Fruit fly (Drosophila melanogaster) whole organism, embryonic: ENCODE measurements around the gene Hasp.

Experiments
- BEAF-32 ChIP-seq: fragments of 200-800 bp; sonication (Bioruptor generic); optimal IDR thresholded peaks from 3 replicates; lab custom pipeline; 2017; ENCODE audit warnings: missing biosample characterization, missing genetic modification characterization, mild to moderate bottlenecking, moderate library complexity, missing genetic modification reagents
- BtbVII ChIP-seq: fragments of 200-800 bp; sonication (Bioruptor generic); optimal IDR thresholded peaks from 3 replicates; lab custom pipeline; 2017; ENCODE audit warnings: missing biosample characterization, mild to moderate bottlenecking, missing genetic modification characterization
- CG12155 ChIP-seq: fragments of 200-800 bp; sonication (Bioruptor generic); optimal IDR thresholded peaks from 3 replicates; lab custom pipeline; 2016; ENCODE audit warnings: missing biosample characterization, missing genetic modification characterization
- CG12769 ChIP-seq: fragments of 200-800 bp; sonication (Bioruptor generic); optimal IDR thresholded peaks from 2 replicates; lab custom pipeline; 2019; ENCODE audit warnings: missing biosample characterization, mild to moderate bottlenecking, missing genetic modification characterization, moderate library complexity
- CG15479 ChIP-seq: fragments of 200-800 bp; sonication (Bioruptor generic); optimal IDR thresholded peaks from 3 replicates; lab custom pipeline; 2019; ENCODE audit warnings: missing biosample characterization, mild to moderate bottlenecking, missing genetic modification characterization, moderate library complexity
- CG15601 ChIP-seq: fragments of 200-800 bp; sonication (Bioruptor generic); optimal IDR thresholded peaks from 3 replicates; lab custom pipeline; 2019; ENCODE audit warnings: missing biosample characterization, mild to moderate bottlenecking, missing genetic modification characterization, moderate library complexity
- CG1602 ChIP-seq: fragments of 200-800 bp; sonication (Bioruptor generic); optimal IDR thresholded peaks from 3 replicates; lab custom pipeline; 2016; ENCODE audit warnings: missing biosample characterization, missing genetic modification characterization
- CG17328 ChIP-seq: fragments of 200-800 bp; sonication (Bioruptor generic); IDR thresholded peaks from 2 replicates; pipeline ENCODE4 v1.3.6; 2022; ENCODE audit warnings: missing biosample characterization, missing genetic modification characterization
- CG17568 ChIP-seq: fragments of 200-800 bp; sonication (Bioruptor generic); optimal IDR thresholded peaks from 2 replicates; lab custom pipeline; 2018; ENCODE audit warnings: missing biosample characterization, mild to moderate bottlenecking, missing genetic modification characterization, moderate library complexity
- CG2116 ChIP-seq: fragments of 200-800 bp; sonication (Bioruptor generic); optimal IDR thresholded peaks from 3 replicates; lab custom pipeline; 2018; ENCODE audit warnings: missing biosample characterization, mild to moderate bottlenecking, missing genetic modification characterization
- CG30020 ChIP-seq: fragments of 200-800 bp; optimal IDR thresholded peaks from 2 replicates; lab custom pipeline; 2019; ENCODE audit warnings: missing biosample characterization, mild to moderate bottlenecking, missing genetic modification characterization, moderate library complexity
- CG32767 ChIP-seq: fragments of 200-800 bp; sonication (Bioruptor generic); IDR thresholded peaks from 2 replicates; pipeline ENCODE4 v1.3.6; 2022; ENCODE audit warnings: missing biosample characterization, missing genetic modification characterization
- CG3281 ChIP-seq: fragments of 200-800 bp; sonication (Bioruptor generic); optimal IDR thresholded peaks from 3 replicates; lab custom pipeline; 2017; ENCODE audit warnings: missing biosample characterization, mild to moderate bottlenecking, missing genetic modification characterization
- CG33557 ChIP-seq: fragments of 200-800 bp; sonication (Bioruptor generic); optimal IDR thresholded peaks from 2 replicates; lab custom pipeline; 2019; ENCODE audit warnings: missing biosample characterization, mild to moderate bottlenecking, missing genetic modification characterization, moderate library complexity
- CG7963 ChIP-seq: fragments of 200-800 bp; sonication (Bioruptor generic); IDR thresholded peaks from 3 replicates; pipeline ENCODE4 v1.3.6; 2022; ENCODE audit warnings: missing biosample characterization, missing genetic modification characterization; ENCODE audit not compliant: partially characterized antibody
- CG8089 ChIP-seq: fragments of 200-800 bp; sonication (Bioruptor generic); optimal IDR thresholded peaks from 3 replicates; lab custom pipeline; 2016; ENCODE audit warnings: missing biosample characterization, missing genetic modification characterization
- Drgx ChIP-seq: fragments of 200-800 bp; sonication (Bioruptor generic); IDR thresholded peaks from 2 replicates; pipeline ENCODE4 v1.3.6; 2022; ENCODE audit warnings: missing biosample characterization, missing genetic modification characterization
- Eip74EF ChIP-seq, 2 experiments: fragments of 200-800 bp in 1 of 2; fragments of >200 bp in 1 of 2; sonication (Bioruptor generic) in 1 of 2; optimal IDR thresholded peaks; 2 replicates each; lab custom pipeline; 2017 to 2019; ENCODE audit warnings: missing biosample characterization in 2 of 2, missing genetic modification characterization in 2 of 2, mild to moderate bottlenecking in 1 of 2, moderate library complexity in 1 of 2
- Fer2 ChIP-seq: fragments of 200-800 bp; sonication (Bioruptor generic); optimal IDR thresholded peaks from 2 replicates; lab custom pipeline; 2018; ENCODE audit warnings: missing biosample characterization, mild to moderate bottlenecking, missing genetic modification characterization, moderate library complexity
- NC2β ChIP-seq: fragments of 200-800 bp; sonication (Bioruptor generic); optimal IDR thresholded peaks from 2 replicates; lab custom pipeline; 2016; ENCODE audit warnings: missing biosample characterization, missing genetic modification characterization
- Ptx1 ChIP-seq: fragments of 200-800 bp; sonication (Bioruptor generic); IDR thresholded peaks from 2 replicates; pipeline ENCODE4 v1.3.6; 2022; ENCODE audit warnings: missing biosample characterization, missing genetic modification characterization
- Sin3A ChIP-seq: fragments of >200 bp; optimal IDR thresholded peaks from 2 replicates; lab custom pipeline; 2018
- Sox100B ChIP-seq: fragments of 200-800 bp; sonication (Bioruptor generic); optimal IDR thresholded peaks from 3 replicates; lab custom pipeline; 2018; ENCODE audit warnings: missing biosample characterization, mild to moderate bottlenecking, missing genetic modification characterization
- Sry-β ChIP-seq: fragments of 200-800 bp; sonication (Bioruptor generic); optimal IDR thresholded peaks from 2 replicates; lab custom pipeline; 2018; ENCODE audit warnings: missing biosample characterization, mild to moderate bottlenecking, missing genetic modification characterization, moderate library complexity
- ase ChIP-seq: fragments of 200-800 bp; sonication (Bioruptor generic); IDR thresholded peaks from 3 replicates; pipeline ENCODE4 v1.3.6; 2022; ENCODE audit warnings: missing biosample characterization, missing genetic modification characterization
- br ChIP-seq: fragments of >200 bp; optimal IDR thresholded peaks from 2 replicates; lab custom pipeline; 2017
- bsh ChIP-seq, 2 experiments: fragments of 200-800 bp; sonication (Bioruptor generic); optimal IDR thresholded peaks; 2 replicates each; lab custom pipeline; 2017 to 2018; ENCODE audit warnings: mild to moderate bottlenecking in 2 of 2, missing biosample characterization in 2 of 2, missing genetic modification characterization in 2 of 2, moderate library complexity in 1 of 2
- ci ChIP-seq: fragments of 200-800 bp; sonication (Bioruptor generic); IDR thresholded peaks from 3 replicates; pipeline ENCODE4 v1.3.6; 2022; ENCODE audit warnings: missing biosample characterization, missing genetic modification characterization
- fd102C ChIP-seq: fragments of 200-800 bp; sonication (Bioruptor generic); optimal IDR thresholded peaks from 2 replicates; lab custom pipeline; 2018; ENCODE audit warnings: missing biosample characterization, mild to moderate bottlenecking, missing genetic modification characterization, moderate library complexity
- grn ChIP-seq: fragments of 200-800 bp; sonication (Bioruptor generic); optimal IDR thresholded peaks from 3 replicates; lab custom pipeline; 2017; ENCODE audit warnings: missing biosample characterization, missing genetic modification characterization
- gsb-n ChIP-seq: fragments of 200-800 bp; sonication (Bioruptor generic); optimal IDR thresholded peaks from 3 replicates; lab custom pipeline; 2018; ENCODE audit warnings: missing biosample characterization, mild to moderate bottlenecking, missing genetic modification characterization
- klu ChIP-seq: fragments of 200-800 bp; sonication (Bioruptor generic); IDR thresholded peaks from 2 replicates; pipeline ENCODE4 v1.3.6; 2022; ENCODE audit warnings: missing biosample characterization, missing genetic modification characterization
- knrl ChIP-seq: fragments of 200-800 bp; sonication (Bioruptor generic); IDR thresholded peaks from 3 replicates; pipeline ENCODE4 v1.3.6; 2022; ENCODE audit warnings: missing biosample characterization, missing genetic modification characterization; ENCODE audit not compliant: partially characterized antibody
- maf-S ChIP-seq: fragments of 200-800 bp; sonication (Bioruptor generic); optimal IDR thresholded peaks from 2 replicates; lab custom pipeline; 2016; ENCODE audit warnings: missing biosample characterization, missing genetic modification characterization
- nerfin-2 ChIP-seq: fragments of 200-800 bp; sonication (Bioruptor generic); IDR thresholded peaks from 2 replicates; pipeline ENCODE4 v1.3.6; 2022; ENCODE audit warnings: missing biosample characterization, missing genetic modification characterization; ENCODE audit not compliant: partially characterized antibody
- nmo ChIP-seq: fragments of 200-800 bp; sonication (Bioruptor generic); optimal IDR thresholded peaks from 2 replicates; lab custom pipeline; 2018; ENCODE audit warnings: missing biosample characterization, mild to moderate bottlenecking, missing genetic modification characterization, moderate library complexity
- odd ChIP-seq: fragments of 200-800 bp; sonication (Bioruptor generic); optimal IDR thresholded peaks from 2 replicates; lab custom pipeline; 2017; ENCODE audit warnings: missing biosample characterization, mild to moderate bottlenecking, missing genetic modification characterization
- p53 ChIP-seq: fragments of 200-800 bp; sonication (Bioruptor generic); optimal IDR thresholded peaks from 2 replicates; lab custom pipeline; 2016; ENCODE audit warnings: missing biosample characterization, missing genetic modification characterization
- sc ChIP-seq, 3 experiments: fragments of >200 bp in 2 of 3; fragments of 200-800 bp in 1 of 3; sonication (Bioruptor generic) in 1 of 3; optimal IDR thresholded peaks; 2 replicates in 2 of 3; 3 replicates in 1 of 3; lab custom pipeline; 2017; ENCODE audit warnings: mild to moderate bottlenecking in 1 of 3, missing biosample characterization in 1 of 3, missing genetic modification characterization in 1 of 3, missing genetic modification reagents in 1 of 3
- schlank ChIP-seq: fragments of 200-800 bp; sonication (Bioruptor generic); optimal IDR thresholded peaks from 2 replicates; lab custom pipeline; 2018; ENCODE audit warnings: missing biosample characterization, mild to moderate bottlenecking, missing genetic modification characterization
- sens-2 ChIP-seq: fragments of 200-800 bp; sonication (Bioruptor generic); IDR thresholded peaks from 2 replicates; pipeline ENCODE4 v1.3.6; 2022; ENCODE audit warnings: missing biosample characterization, missing genetic modification characterization
- sna ChIP-seq: fragments of 200-800 bp; sonication (Bioruptor generic); IDR thresholded peaks from 2 replicates; pipeline ENCODE4 v1.3.6; 2022; ENCODE audit warnings: missing biosample characterization, missing genetic modification characterization; ENCODE audit not compliant: partially characterized antibody
- ssp ChIP-seq: fragments of 200-800 bp; sonication (Bioruptor generic); IDR thresholded peaks from 2 replicates; pipeline ENCODE4 v1.3.6; 2022; ENCODE audit warnings: missing biosample characterization, missing genetic modification characterization
- toy ChIP-seq: fragments of 200-800 bp; sonication (Bioruptor generic); IDR thresholded peaks from 2 replicates; pipeline ENCODE4 v1.3.6; 2022; ENCODE audit warnings: missing biosample characterization, missing genetic modification characterization
- twi ChIP-seq: fragments of 200-800 bp; optimal IDR thresholded peaks from 2 replicates; lab custom pipeline; 2019; ENCODE audit warnings: missing biosample characterization, mild to moderate bottlenecking, missing genetic modification characterization, moderate library complexity
- unpg ChIP-seq: fragments of 200-800 bp; sonication (Bioruptor generic); optimal IDR thresholded peaks from 3 replicates; lab custom pipeline; 2018; ENCODE audit warnings: missing biosample characterization, mild to moderate bottlenecking, missing genetic modification characterization, moderate library complexity
- z ChIP-seq: fragments of 200-800 bp; sonication (Bioruptor generic); IDR thresholded peaks from 3 replicates; pipeline ENCODE4 v1.3.6; 2022; ENCODE audit warnings: missing biosample characterization, missing genetic modification characterization
- zfh1 ChIP-seq: fragments of 200-800 bp; sonication (Bioruptor generic); IDR thresholded peaks from 3 replicates; pipeline ENCODE4 v1.3.6; 2022; ENCODE audit warnings: missing biosample characterization, missing genetic modification characterization

Hasp gene

DNA sequence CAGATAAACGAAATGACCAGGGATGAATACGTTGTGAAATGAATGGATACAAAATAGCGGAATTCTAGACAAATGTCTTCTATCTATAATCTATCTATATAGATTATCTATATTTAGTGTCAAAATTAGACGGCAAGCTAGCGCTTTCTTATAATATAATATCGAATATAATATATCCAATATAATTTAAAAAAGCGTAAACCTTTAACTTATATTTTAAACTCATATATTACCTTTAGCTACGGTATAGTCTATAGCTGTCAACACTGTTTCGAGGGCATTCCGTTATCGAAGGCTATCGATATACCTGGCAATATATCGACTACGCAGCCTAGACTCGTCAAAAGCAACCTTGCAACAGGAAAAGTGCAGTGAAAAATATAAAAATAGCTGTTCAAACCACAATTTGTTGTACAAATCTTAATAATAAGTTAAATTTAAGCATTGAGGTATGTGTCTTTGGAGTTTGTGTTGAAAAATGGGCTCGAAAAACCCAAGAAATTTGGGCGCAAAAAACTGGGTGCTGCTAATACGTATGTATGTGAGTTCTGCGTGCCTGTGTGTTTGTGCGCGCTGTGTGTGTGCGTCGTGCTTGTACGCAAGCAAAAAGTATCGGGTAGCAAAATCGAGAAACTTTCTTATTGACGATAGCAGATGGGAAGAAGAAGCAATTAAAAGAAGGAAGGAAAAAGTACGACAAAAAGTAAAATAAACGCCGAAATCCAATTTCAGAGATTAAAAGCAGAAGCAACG, 23.9 kb downstream of the Hasp start, which contains the start of the genes swm and Ctu2 (continued):
- TF ChIP-seq CG12155 = peak; percentile 60
- no peak for TF ChIP-seq odd (GFP tag; lab: Kevin White, UChicago)
- peak; percentile 98 for TF ChIP-seq CG2116 (GFP tag; lab: Kevin White, UChicago)
- TF ChIP-seq ase (GFP tag; lab: Robert Waterston, UW) = no peak
- peak; percentile 36; the same call in 1 of the 2 replicates for TF ChIP-seq klu (GFP tag; lab: Robert Waterston, UW)
- peak; percentile 36; the same call in 1 of the 3 replicates for TF ChIP-seq CG7963
- TF ChIP-seq sens-2 (GFP tag; lab: Robert Waterston, UW) = no peak
- TF ChIP-seq Sry-β (GFP tag; lab: Kevin White, UChicago) = peak; percentile 94
- TF ChIP-seq Drgx (GFP tag; lab: Robert Waterston, UW) = no peak
- no peak for TF ChIP-seq p53 (GFP tag; lab: Kevin White, UChicago)
- peak; percentile 81 for TF ChIP-seq BEAF-32
- 0 out of 2 replicates have a peak, but pooled peaks have one; percentile 26 for TF ChIP-seq CG32767 (GFP tag; lab: Robert Waterston, UW)
- TF ChIP-seq grn (GFP tag; lab: Kevin White, UChicago) = no peak
- TF ChIP-seq Sox100B (GFP tag; lab: Kevin White, UChicago) = no peak
- peak; percentile 67; the same call in 1 of the 2 replicates for TF ChIP-seq sna (GFP tag; lab: Robert Waterston, UW)
- TF ChIP-seq ci (GFP tag; lab: Robert Waterston, UW) = 0 out of 3 replicates have a peak, but pooled peaks have one; percentile 10
- TF ChIP-seq br (lab: Kevin White, UChicago) = no peak
- TF ChIP-seq z (GFP tag; lab: Robert Waterston, UW) = no peak
- TF ChIP-seq Fer2 (tag; lab: Kevin White, UChicago) = peak; percentile 69
- peak; percentile 64 for TF ChIP-seq CG15601
- no peak for TF ChIP-seq maf-S (GFP tag; lab: Kevin White, UChicago)
- peak; percentile 59 for TF ChIP-seq CG1602 (GFP tag; lab: Kevin White, UChicago)
- no peak for TF ChIP-seq fd102C (GFP tag; lab: Kevin White, UChicago)
- TF ChIP-seq CG12769 = no peak
- peak in 1 of 2 experiments; percentile 67 for TF ChIP-seq bsh (GFP tag; optimal IDR thresholded peaks at IDR 0.05; lab: Kevin White, UChicago)
- no peak for TF ChIP-seq zfh1
- TF ChIP-seq CG17328 = no peak; the same call in 1 of the 2 replicates
- TF ChIP-seq schlank (tag; lab: Kevin White, UChicago) = no peak
- TF ChIP-seq knrl (GFP tag; lab: Robert Waterston, UW) = peak; percentile 69; the same call in 2 of the 3 replicates
- peak; percentile 30 for TF ChIP-seq CG15479 (GFP tag; lab: Kevin White, UChicago)
- no peak for TF ChIP-seq sc (optimal IDR thresholded peaks at IDR 0.05; lab: Kevin White, UChicago)
- no peak for TF ChIP-seq sc (GFP tag; optimal IDR thresholded peaks at IDR 0.05; lab: Kevin White, UChicago)
- TF ChIP-seq NC2β (GFP tag; lab: Kevin White, UChicago) = no peak
- TF ChIP-seq CG8089 (GFP tag; lab: Kevin White, UChicago) = no peak
- peak; percentile 83 for TF ChIP-seq CG30020 (tag; lab: Kevin White, UChicago)
- TF ChIP-seq twi (tag; lab: Kevin White, UChicago) = peak; percentile 74
- TF ChIP-seq nmo (GFP tag; lab: Kevin White, UChicago) = peak; percentile 83
- peak; percentile 58 for TF ChIP-seq CG33557 (GFP tag; lab: Kevin White, UChicago)
- peak; percentile 66 for TF ChIP-seq Sin3A (lab: Kevin White, UChicago)
- no peak for TF ChIP-seq gsb-n
- TF ChIP-seq CG3281 (GFP tag; lab: Kevin White, UChicago) = peak; percentile 73
- TF ChIP-seq BtbVII = no peak
- TF ChIP-seq unpg (GFP tag; lab: Kevin White, UChicago) = peak; percentile 76
- TF ChIP-seq toy = no peak
- no peak for TF ChIP-seq CG17568 (GFP tag; lab: Kevin White, UChicago)
- 0 out of 2 replicates have a peak, but pooled peaks have one; percentile 12 for TF ChIP-seq ssp (GFP tag; lab: Robert Waterston, UW)
- TF ChIP-seq nerfin-2 (GFP tag; lab: Robert Waterston, UW) = 0 out of 2 replicates have a peak, but pooled peaks have one; percentile 50
- peak; percentile 72 for TF ChIP-seq Ptx1 (GFP tag; lab: Robert Waterston, UW)
- no peak for TF ChIP-seq Eip74EF (GFP tag; optimal IDR thresholded peaks at IDR 0.05; lab: Kevin White, UChicago)
